Worm (Caenorhabditis elegans): ENCODE results near the gene F59A6.12.

ce11 chrII:4989802-4990201, 22.1 kb downstream of the F59A6.12 start, which contains the start of gene T27F7.12:
- TF ChIP-seq sdc-2 (tag; optimal IDR thresholded peaks at IDR 0.05) (no peak), pha-4 (tag; optimal IDR thresholded peaks at IDR 0.05) (no peak), nhr-11 (tag; optimal IDR thresholded peaks at IDR 0.05) (no peak)
